Fruit fly (Drosophila melanogaster): ENCODE data around the gene tow.

DNA sequence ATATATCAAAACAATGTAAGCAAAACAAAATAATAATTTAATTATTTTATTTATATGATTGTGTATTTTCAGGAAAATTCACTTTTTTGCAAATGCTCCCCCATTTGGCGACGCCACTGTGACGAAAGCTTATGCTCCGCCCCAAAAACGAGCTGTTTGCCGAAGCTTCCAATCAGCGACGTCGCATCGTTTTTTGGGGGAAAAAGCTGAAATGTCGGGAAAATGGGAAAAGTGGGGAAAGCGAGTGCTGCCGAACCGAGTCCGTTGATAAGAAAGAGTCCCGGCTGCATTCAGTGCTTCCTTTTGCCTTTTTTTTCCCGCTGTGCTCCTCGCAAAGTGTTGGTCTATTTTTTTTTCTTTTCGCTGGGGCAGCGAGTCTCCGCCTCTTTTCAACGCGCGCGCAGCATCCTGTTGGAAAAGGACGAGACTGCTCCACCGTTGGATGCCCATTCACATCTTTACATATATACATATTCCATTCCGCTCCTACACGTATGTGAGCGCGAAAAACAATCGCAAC is 7.8 kb upstream of the tow start:
- TF ChIP-seq D1 (tag; optimal IDR thresholded peaks at IDR 0.05) (no peak), rn (GFP tag; IDR thresholded peaks at IDR 0.05) (no peak; the same call in 1 of the 2 replicates), Pif1A (GFP tag; optimal IDR thresholded peaks at IDR 0.05) (no peak), CG10348 (GFP tag; IDR thresholded peaks at IDR 0.05) (no peak)

All from whole organism, pupa.